Worm (Caenorhabditis elegans) whole organism, L2 larva: ENCODE measurements around the gene str-162.

Source experiments
- elt-3 ChIP-seq: sonication (generic microtip); optimal IDR thresholded peaks from 2 replicates; lab custom pipeline; 2017; ENCODE audit warnings: missing biosample characterization, missing genetic modification characterization
- fos-1 ChIP-seq: fragments of 150-350 bp; optimal IDR thresholded peaks from 2 replicates; lab custom pipeline; 2014; ENCODE audit warnings: missing biosample characterization, missing genetic modification characterization
- lin-11 ChIP-seq: fragments of 150-350 bp; sonication (generic microtip); optimal IDR thresholded peaks from 2 replicates; lab custom pipeline; 2014; ENCODE audit warnings: missing biosample characterization, missing genetic modification characterization, inconsistent platforms, mixed read lengths

DNA sequence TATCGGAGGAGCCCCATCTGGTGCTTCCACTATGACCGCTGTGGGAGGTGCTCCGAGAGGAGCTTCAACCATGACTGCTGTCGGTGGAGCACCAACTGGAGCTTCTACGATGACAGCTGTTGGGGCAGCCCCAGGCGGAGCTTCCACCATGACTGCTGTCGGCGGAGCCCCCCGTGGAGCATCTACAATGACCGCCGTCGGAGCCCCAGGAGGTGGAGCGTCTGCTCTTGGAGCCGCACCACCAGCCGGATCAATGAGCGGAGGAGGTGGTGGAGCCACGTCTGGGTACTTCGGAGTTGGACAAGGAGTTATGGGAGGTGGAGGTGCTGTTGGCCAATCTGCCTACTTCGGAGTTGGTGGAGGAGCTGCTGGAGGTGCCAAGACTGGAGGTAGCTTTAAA, 4.8 kb downstream of the str-162 start:
- no peak for TF ChIP-seq lin-11 (tag; lab: Kevin White, UChicago)
- TF ChIP-seq elt-3 (tag; lab: Kevin White, UChicago): no peak
- TF ChIP-seq fos-1 (tag; lab: Kevin White, UChicago): no peak
